Worm (Caenorhabditis elegans): ENCODE measurements around the gene bath-44.

ce11 chrII:7357176-7357575 is 37.6 kb upstream of the bath-44 start:
- TF ChIP-seq T22C8.4 (GFP tag; IDR thresholded peaks at IDR 0.05): no peak
- TF ChIP-seq klf-2 (GFP tag; conservative IDR thresholded peaks at IDR 0.05): no peak
- no peak for TF ChIP-seq flt-1 (GFP tag; IDR thresholded peaks at IDR 0.05)
- TF ChIP-seq med-1 (GFP tag; optimal IDR thresholded peaks at IDR 0.05; ENCODE audit: insufficient read depth): no peak
- TF ChIP-seq cog-1 (tag; optimal IDR thresholded peaks at IDR 0.05): no peak
- no peak for TF ChIP-seq tab-1 (GFP tag; IDR thresholded peaks at IDR 0.05)
- TF ChIP-seq ztf-23 (GFP tag; IDR thresholded peaks at IDR 0.05): no peak
- no peak for TF ChIP-seq ref-1 (GFP tag; conservative IDR thresholded peaks at IDR 0.05)
- TF ChIP-seq ztf-29 (GFP tag; IDR thresholded peaks at IDR 0.05): no peak
